Fruit fly (Drosophila melanogaster) whole organism, embryonic: Measurements from ENCODE around the gene CG7953.
A peak's percentile ranks its signal among the peaks of the same experiment; 100 is the strongest.

Source experiments
- Abd-B ChIP-seq: fragments of 200-800 bp; sonication (Bioruptor generic); optimal IDR thresholded peaks from 2 replicates; lab custom pipeline; 2018; ENCODE audit warnings: missing biosample characterization, mild to moderate bottlenecking, missing genetic modification characterization, moderate library complexity
- CG11696 ChIP-seq: fragments of 200-800 bp; sonication (Bioruptor generic); IDR thresholded peaks from 2 replicates; pipeline ENCODE4 v1.3.6; 2022; ENCODE audit warnings: missing biosample characterization, missing genetic modification characterization
- CG11723 ChIP-seq: fragments of 200-800 bp; sonication (Bioruptor generic); optimal IDR thresholded peaks from 2 replicates; lab custom pipeline; 2017; ENCODE audit warnings: missing biosample characterization, mild to moderate bottlenecking, missing genetic modification characterization
- CG12391 ChIP-seq: fragments of 200-800 bp; sonication (Bioruptor generic); optimal IDR thresholded peaks from 3 replicates; lab custom pipeline; 2018; ENCODE audit warnings: missing biosample characterization, mild to moderate bottlenecking, missing genetic modification characterization, moderate library complexity
- CG13424 ChIP-seq: fragments of 200-800 bp; sonication (Bioruptor generic); optimal IDR thresholded peaks from 2 replicates; lab custom pipeline; 2019; ENCODE audit warnings: missing biosample characterization, mild to moderate bottlenecking, missing genetic modification characterization, moderate library complexity
- CG14014 ChIP-seq: fragments of 200-800 bp; sonication (Bioruptor generic); IDR thresholded peaks from 2 replicates; pipeline ENCODE4 v1.3.6; 2022; ENCODE audit warnings: missing biosample characterization, missing genetic modification characterization
- CG1529 ChIP-seq: fragments of 200-800 bp; sonication (Bioruptor generic); optimal IDR thresholded peaks from 3 replicates; lab custom pipeline; 2018; ENCODE audit warnings: missing biosample characterization, missing genetic modification characterization
- CG17359 ChIP-seq: fragments of 200-800 bp; sonication (Bioruptor generic); optimal IDR thresholded peaks from 3 replicates; lab custom pipeline; 2018; ENCODE audit warnings: missing biosample characterization, mild to moderate bottlenecking, missing genetic modification characterization, moderate library complexity
- CG17829 ChIP-seq: fragments of 200-800 bp; optimal IDR thresholded peaks from 2 replicates; lab custom pipeline; 2019; ENCODE audit warnings: missing biosample characterization, mild to moderate bottlenecking, missing genetic modification characterization, moderate library complexity
- CG3281 ChIP-seq: fragments of 200-800 bp; sonication (Bioruptor generic); optimal IDR thresholded peaks from 3 replicates; lab custom pipeline; 2017; ENCODE audit warnings: missing biosample characterization, mild to moderate bottlenecking, missing genetic modification characterization
- CG4328 ChIP-seq: fragments of 200-800 bp; sonication (Bioruptor generic); optimal IDR thresholded peaks from 3 replicates; lab custom pipeline; 2017; ENCODE audit warnings: missing biosample characterization, missing genetic modification reagents, missing genetic modification characterization
- CG6254 ChIP-seq: fragments of 200-800 bp; sonication (Bioruptor generic); optimal IDR thresholded peaks from 3 replicates; lab custom pipeline; 2017; ENCODE audit warnings: mild to moderate bottlenecking, missing biosample characterization, missing genetic modification reagents, missing genetic modification characterization
- CG6854 ChIP-seq: fragments of 200-800 bp; sonication (Bioruptor generic); optimal IDR thresholded peaks from 3 replicates; lab custom pipeline; 2017; ENCODE audit warnings: missing biosample characterization, mild to moderate bottlenecking, missing genetic modification characterization
- CG7928 ChIP-seq: fragments of 200-800 bp; sonication (Bioruptor generic); optimal IDR thresholded peaks from 2 replicates; lab custom pipeline; 2017; ENCODE audit warnings: missing biosample characterization, mild to moderate bottlenecking, missing genetic modification characterization
- CG7963 ChIP-seq: fragments of 200-800 bp; sonication (Bioruptor generic); IDR thresholded peaks from 3 replicates; pipeline ENCODE4 v1.3.6; 2022; ENCODE audit warnings: missing biosample characterization, missing genetic modification characterization; ENCODE audit not compliant: partially characterized antibody
- CG9876 ChIP-seq: fragments of 200-800 bp; sonication (Bioruptor generic); optimal IDR thresholded peaks from 2 replicates; lab custom pipeline; 2016; ENCODE audit warnings: missing biosample characterization, missing genetic modification characterization
- CHES-1-like ChIP-seq: fragments of 200-800 bp; sonication (Bioruptor generic); optimal IDR thresholded peaks from 2 replicates; lab custom pipeline; 2016; ENCODE audit warnings: missing biosample characterization, missing genetic modification characterization
- CoRest ChIP-seq: fragments of 200-800 bp; sonication (Bioruptor generic); optimal IDR thresholded peaks from 3 replicates; lab custom pipeline; 2018; ENCODE audit warnings: missing biosample characterization, mild to moderate bottlenecking, missing genetic modification characterization, moderate library complexity
- HLH4C ChIP-seq: fragments of 200-800 bp; sonication (Bioruptor generic); IDR thresholded peaks from 3 replicates; pipeline ENCODE4 v1.3.6; 2022; ENCODE audit warnings: missing biosample characterization, missing genetic modification characterization; ENCODE audit not compliant: partially characterized antibody
- Hey ChIP-seq: fragments of 200-800 bp; sonication (Bioruptor generic); optimal IDR thresholded peaks from 3 replicates; lab custom pipeline; 2018; ENCODE audit warnings: missing biosample characterization, mild to moderate bottlenecking, missing genetic modification characterization
- HmgZ ChIP-seq: fragments of 200-800 bp; sonication (Bioruptor generic); optimal IDR thresholded peaks from 2 replicates; lab custom pipeline; 2018; ENCODE audit warnings: missing biosample characterization, mild to moderate bottlenecking, missing genetic modification characterization
- Hr51 ChIP-seq, 2 experiments: fragments of 200-800 bp; sonication (Bioruptor generic); optimal IDR thresholded peaks; 2 replicates in 1 of 2; 3 replicates in 1 of 2; lab custom pipeline; 2016 to 2018; ENCODE audit warnings: missing biosample characterization in 2 of 2, missing genetic modification characterization in 2 of 2, mild to moderate bottlenecking in 1 of 2, moderate library complexity in 1 of 2
- MESR4 ChIP-seq: fragments of 200-800 bp; sonication (Bioruptor generic); optimal IDR thresholded peaks from 2 replicates; lab custom pipeline; 2018; ENCODE audit warnings: missing biosample characterization, mild to moderate bottlenecking, missing genetic modification characterization, moderate library complexity
- Mad ChIP-seq: fragments of 200-800 bp; sonication (Bioruptor generic); optimal IDR thresholded peaks from 2 replicates; lab custom pipeline; 2016; ENCODE audit warnings: missing biosample characterization, missing genetic modification characterization
- NK7.1 ChIP-seq: fragments of 200-800 bp; sonication (Bioruptor generic); optimal IDR thresholded peaks from 3 replicates; lab custom pipeline; 2016; ENCODE audit warnings: missing biosample characterization, missing genetic modification characterization
- ash1 ChIP-seq: fragments of 200-800 bp; sonication (Bioruptor generic); optimal IDR thresholded peaks from 2 replicates; lab custom pipeline; 2018; ENCODE audit warnings: missing biosample characterization, mild to moderate bottlenecking, missing genetic modification characterization
- crol ChIP-seq: fragments of 200-800 bp; sonication (Bioruptor generic); IDR thresholded peaks from 2 replicates; pipeline ENCODE4 v1.3.6; 2022; ENCODE audit warnings: missing biosample characterization, missing genetic modification characterization
- danr ChIP-seq: fragments of 200-800 bp; sonication (Bioruptor generic); IDR thresholded peaks from 2 replicates; pipeline ENCODE4 v1.3.6; 2022; ENCODE audit warnings: missing biosample characterization, missing genetic modification characterization
- dati ChIP-seq: fragments of 200-800 bp; sonication (Bioruptor generic); IDR thresholded peaks from 2 replicates; pipeline ENCODE4 v1.3.6; 2022; ENCODE audit warnings: missing biosample characterization, missing genetic modification characterization
- h ChIP-seq: fragments of >200 bp; optimal IDR thresholded peaks from 2 replicates; lab custom pipeline; 2017
- hkb ChIP-seq, 2 experiments: fragments of 200-800 bp in 1 of 2; fragments of >200 bp in 1 of 2; sonication (Bioruptor generic) in 1 of 2; IDR thresholded peaks in 1 of 2; optimal IDR thresholded peaks in 1 of 2; 2 replicates each; pipeline versions ENCODE4 v1.3.6 to Lab custom; 2017 to 2022; ENCODE audit warnings: missing biosample characterization in 1 of 2, missing genetic modification characterization in 1 of 2
- luna ChIP-seq: fragments of 200-800 bp; sonication (Bioruptor generic); optimal IDR thresholded peaks from 2 replicates; lab custom pipeline; 2016; ENCODE audit warnings: missing biosample characterization, missing genetic modification characterization
- mam ChIP-seq: fragments of 200-800 bp; sonication (Bioruptor generic); optimal IDR thresholded peaks from 3 replicates; lab custom pipeline; 2016; ENCODE audit warnings: missing biosample characterization, missing genetic modification characterization
- onecut ChIP-seq: fragments of 200-800 bp; sonication (Bioruptor generic); IDR thresholded peaks from 2 replicates; pipeline ENCODE4 v1.3.6; 2022; ENCODE audit warnings: missing biosample characterization, missing genetic modification characterization
- org-1 ChIP-seq: fragments of 200-800 bp; sonication (Bioruptor generic); optimal IDR thresholded peaks from 2 replicates; lab custom pipeline; 2017; ENCODE audit warnings: missing biosample characterization, missing genetic modification characterization
- pb ChIP-seq: fragments of 200-800 bp; sonication (Bioruptor generic); optimal IDR thresholded peaks from 3 replicates; lab custom pipeline; 2016; ENCODE audit warnings: missing biosample characterization, missing genetic modification characterization
- phol ChIP-seq: fragments of 200-800 bp; sonication (Bioruptor generic); optimal IDR thresholded peaks from 3 replicates; lab custom pipeline; 2018; ENCODE audit warnings: missing biosample characterization, mild to moderate bottlenecking, missing genetic modification characterization, moderate library complexity
- ranshi ChIP-seq: fragments of 200-800 bp; sonication (Bioruptor generic); IDR thresholded peaks from 2 replicates; pipeline ENCODE4 v1.3.6; 2022; ENCODE audit warnings: missing biosample characterization, missing genetic modification characterization
- sens ChIP-seq: fragments of 200-800 bp; sonication (Bioruptor generic); peaks from one replicate; lab custom pipeline; 2016; ENCODE audit warnings: missing biosample characterization, missing genetic modification characterization
- tna ChIP-seq: fragments of 200-800 bp; sonication (Bioruptor generic); IDR thresholded peaks from 2 replicates; pipeline ENCODE4 v1.3.6; 2022; ENCODE audit warnings: missing biosample characterization, missing genetic modification characterization; ENCODE audit not compliant: partially characterized antibody
- ttk ChIP-seq: fragments of 200-800 bp; sonication (Bioruptor generic); IDR thresholded peaks from 2 replicates; pipeline ENCODE4 v2.1.2; 2022; ENCODE audit warnings: missing biosample characterization, missing genetic modification characterization
- zf30C ChIP-seq: fragments of 200-800 bp; sonication (Bioruptor generic); optimal IDR thresholded peaks from 3 replicates; lab custom pipeline; 2018; ENCODE audit warnings: missing biosample characterization, mild to moderate bottlenecking, missing genetic modification characterization

The CG7953 gene

DNA sequence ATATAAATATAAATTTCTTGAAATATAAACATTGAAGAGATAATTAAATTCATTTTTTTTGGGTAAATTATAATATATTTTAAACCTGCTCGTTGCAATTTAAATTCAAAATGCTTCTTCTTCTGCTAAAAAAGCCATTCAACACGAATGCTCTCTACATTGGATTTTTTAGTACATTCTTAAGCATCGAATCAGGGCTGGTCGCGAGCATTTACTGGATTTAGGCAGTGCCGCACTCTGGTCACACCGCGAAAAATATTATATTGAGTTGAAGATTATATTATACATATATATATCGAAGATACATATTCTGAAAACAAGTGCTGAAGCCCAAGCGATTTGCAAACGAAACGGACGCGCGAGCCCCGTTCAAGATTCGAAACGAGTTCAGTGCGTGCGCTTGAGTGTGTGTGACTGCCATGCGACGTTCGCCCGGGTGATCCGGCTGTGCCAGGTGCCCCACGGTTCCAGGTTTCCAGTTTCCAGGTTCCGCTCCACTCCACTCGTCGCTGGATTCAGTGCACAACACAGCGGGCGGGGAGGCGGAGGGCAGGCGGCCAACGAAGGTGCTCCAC is 34.0 kb upstream of the CG7953 start, which contains the start of gene Sos (continued):
- TF ChIP-seq CG3281 (no peak), CG11723 (no peak), onecut (GFP tag; lab: Robert Waterston, UW) (no peak), CoRest (tag; lab: Kevin White, UChicago) (no peak), tna (GFP tag; lab: Robert Waterston, UW) (no peak), CG6254 (GFP tag; lab: Kevin White, UChicago) (no peak), HmgZ (tag; lab: Kevin White, UChicago) (peak; percentile 57), NK7.1 (GFP tag; lab: Kevin White, UChicago) (no peak), Abd-B (GFP tag; lab: Kevin White, UChicago) (peak; percentile 10), danr (GFP tag; lab: Robert Waterston, UW) (no peak), Hey (tag; lab: Kevin White, UChicago) (no peak), CG1529 (GFP tag; lab: Kevin White, UChicago) (no peak), h (lab: Kevin White, UChicago) (no peak), CHES-1-like (no peak), zf30C (GFP tag; lab: Kevin White, UChicago) (no peak), CG6854 (GFP tag; lab: Kevin White, UChicago) (no peak), HLH4C (GFP tag; lab: Robert Waterston, UW) (no peak), ranshi (GFP tag; lab: Robert Waterston, UW) (no peak), CG14014 (GFP tag; lab: Robert Waterston, UW) (no peak), CG7963 (GFP tag; lab: Robert Waterston, UW) (no peak), CG12391 (tag; lab: Kevin White, UChicago) (no peak), MESR4 (GFP tag; lab: Kevin White, UChicago) (peak; percentile 88), CG17829 (tag; lab: Kevin White, UChicago) (peak; percentile 47), pb (GFP tag; lab: Kevin White, UChicago) (no peak), mam (GFP tag; lab: Kevin White, UChicago) (no peak), dati (GFP tag; lab: Robert Waterston, UW) (no peak), phol (peak; percentile 46), sens (GFP tag; lab: Kevin White, UChicago) (no peak), CG13424 (tag; lab: Kevin White, UChicago) (no peak), org-1 (GFP tag; lab: Kevin White, UChicago) (no peak), Mad (GFP tag; lab: Kevin White, UChicago) (no peak), hkb (optimal IDR thresholded peaks at IDR 0.05; lab: Kevin White, UChicago) (no peak), hkb (GFP tag; IDR thresholded peaks at IDR 0.05; lab: Robert Waterston, UW) (no peak), ttk (GFP tag; lab: Robert Waterston, UW) (no peak), CG7928 (GFP tag; lab: Kevin White, UChicago) (peak; percentile 89), CG4328 (GFP tag; lab: Kevin White, UChicago) (no peak), CG9876 (no peak), luna (no peak), CG17359 (tag; lab: Kevin White, UChicago) (no peak), ash1 (GFP tag; lab: Kevin White, UChicago) (no peak), CG11696 (GFP tag; lab: Robert Waterston, UW) (no peak)

dm6 chr2L:13820176-13820575 is 27.5 kb upstream of the CG7953 start:
- TF ChIP-seq crol (GFP tag; lab: Robert Waterston, UW), result 0 out of 2 replicates have a peak, but pooled peaks have one; percentile 20
- no peak for TF ChIP-seq Hr51 (GFP tag; optimal IDR thresholded peaks at IDR 0.05; lab: Kevin White, UChicago)
